Worm (Caenorhabditis elegans): ENCODE measurements around the gene Y82E9BR.18.

DNA sequence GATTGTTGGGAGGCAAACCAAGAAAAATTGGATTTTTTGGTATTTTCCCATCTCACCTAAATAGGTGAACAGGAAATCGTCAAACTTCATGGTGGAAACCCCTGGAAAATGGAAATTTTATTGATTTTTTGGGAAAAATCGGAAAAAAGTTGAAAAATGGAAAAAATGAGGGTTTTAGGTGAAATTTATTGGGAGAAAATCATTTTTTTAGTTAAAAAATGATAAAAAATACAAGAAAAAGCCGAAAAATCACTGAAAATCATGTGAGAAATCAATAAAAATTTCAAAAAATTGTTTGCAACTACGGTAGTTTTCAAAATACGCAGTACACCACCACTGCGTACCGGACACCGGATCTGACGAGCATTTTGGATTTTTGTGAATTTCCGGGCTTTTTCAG, 56.2 kb downstream of the Y82E9BR.18 start, which contains the start of gene lelo-2:
- no peak for TF ChIP-seq nhr-237 (tag; optimal IDR thresholded peaks at IDR 0.05)
- no peak for TF ChIP-seq cnd-1 (tag; optimal IDR thresholded peaks at IDR 0.05)
- no peak for TF ChIP-seq ceh-39 (tag; optimal IDR thresholded peaks at IDR 0.05)
- TF ChIP-seq snpc-4 (tag; optimal IDR thresholded peaks at IDR 0.05), result no peak
- no peak for TF ChIP-seq unc-62 (GFP tag; optimal IDR thresholded peaks at IDR 0.05)
- no peak for TF ChIP-seq unc-39 (tag; optimal IDR thresholded peaks at IDR 0.05)
- TF ChIP-seq ztf-11 (tag; optimal IDR thresholded peaks at IDR 0.05), result no peak
- no peak for TF ChIP-seq lin-13 (tag; optimal IDR thresholded peaks at IDR 0.05)
- TF ChIP-seq pha-4 (tag; optimal IDR thresholded peaks at IDR 0.05), result no peak
- TF ChIP-seq nhr-76 (tag; optimal IDR thresholded peaks at IDR 0.05), result no peak
- TF ChIP-seq elt-3 (tag; optimal IDR thresholded peaks at IDR 0.05), result no peak
